Worm (Caenorhabditis elegans) whole organism, young adult: ENCODE results near the gene nhr-211.

Source experiments
- F49E8.2 ChIP-seq: sonication (generic microtip); optimal IDR thresholded peaks from 3 replicates; lab custom pipeline; 2017; ENCODE audit warnings: missing genetic modification characterization, mild to moderate bottlenecking, missing compliant biosample characterization, antibody characterized with exemption, moderate library complexity; ENCODE audit not compliant: insufficient read depth
- ZK185.1 ChIP-seq: sonication (generic microtip); optimal IDR thresholded peaks from 2 replicates; lab custom pipeline; 2016; ENCODE audit warnings: mild to moderate bottlenecking, missing genetic modification characterization, missing compliant biosample characterization; ENCODE audit not compliant: poor library complexity, severe bottlenecking
- dpl-1 ChIP-seq: fragments of 150-350 bp; optimal IDR thresholded peaks from 2 replicates; lab custom pipeline; 2014; ENCODE audit warnings: missing biosample characterization, missing genetic modification reagents, missing genetic modification characterization
- fkh-3 ChIP-seq: sonication (generic microtip); optimal IDR thresholded peaks from 2 replicates; lab custom pipeline; 2016; ENCODE audit warnings: mild to moderate bottlenecking, missing genetic modification characterization, missing compliant biosample characterization
- gei-17 ChIP-seq: fragments of 200-800 bp; sonication (Bioruptor generic); optimal IDR thresholded peaks from 2 replicates; lab custom pipeline; 2018; ENCODE audit warnings: mild to moderate bottlenecking, missing genetic modification characterization, missing compliant biosample characterization
- hmg-20 ChIP-seq: fragments of 200-800 bp; sonication (Bioruptor generic); IDR thresholded peaks from 2 replicates; pipeline ENCODE4 v1.3.6; 2022; ENCODE audit warnings: missing genetic modification reagents, missing genetic modification characterization, missing compliant biosample characterization
- lir-1 ChIP-seq: fragments of 200-800 bp; sonication (Bioruptor generic); conservative IDR thresholded peaks from 2 replicates; pipeline ENCODE4 v1.3.6; 2022; ENCODE audit warnings: missing genetic modification reagents, missing genetic modification characterization, missing compliant biosample characterization
- madf-8 ChIP-seq: fragments of 200-800 bp; sonication (Bioruptor generic); conservative IDR thresholded peaks from 2 replicates; pipeline ENCODE4 v1.3.6; 2022; ENCODE audit warnings: missing genetic modification reagents, missing genetic modification characterization, missing compliant biosample characterization
- pha-4 ChIP-seq: fragments of 150-350 bp; sonication (generic microtip); optimal IDR thresholded peaks from 2 replicates; lab custom pipeline; 2014; ENCODE audit warnings: missing biosample characterization, missing genetic modification reagents, missing genetic modification characterization
- rec-8 ChIP-seq, 2 experiments: sonication (generic microtip); optimal IDR thresholded peaks; 2 replicates each; lab custom pipeline; 2016; ENCODE audit warnings: mild to moderate bottlenecking in 2 of 2, missing genetic modification characterization in 2 of 2, missing genetic modification reagents in 2 of 2, missing genotype in 2 of 2, missing biosample characterization in 1 of 2, missing compliant biosample characterization in 1 of 2, moderate library complexity in 1 of 2
- unc-62 ChIP-seq: fragments of 150-350 bp; optimal IDR thresholded peaks from 2 replicates; lab custom pipeline; 2014; ENCODE audit warnings: missing biosample characterization, missing genetic modification reagents, missing genetic modification characterization

DNA sequence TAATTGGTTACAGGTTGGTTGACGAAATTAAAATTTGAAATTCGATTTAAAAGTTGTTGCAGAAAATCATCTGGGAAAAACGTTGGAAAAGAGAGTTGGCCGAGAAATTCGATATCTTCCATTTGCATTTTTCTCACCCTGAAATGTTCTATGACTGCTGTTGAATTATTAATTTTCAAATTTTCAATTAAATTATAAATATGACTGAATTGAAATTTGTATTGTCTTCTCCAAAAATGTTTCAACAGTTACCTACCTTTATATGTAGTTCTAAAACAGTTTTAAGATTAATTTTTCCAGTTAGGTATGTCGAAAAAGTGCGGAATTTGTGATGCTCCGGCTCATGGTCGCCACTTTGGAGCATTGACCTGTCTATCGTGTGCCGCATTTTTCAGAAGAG, at the start of gene nhr-211:
- TF ChIP-seq madf-8 (GFP tag; lab: Robert Waterston, UW), result no peak
- TF ChIP-seq unc-62 (GFP tag; lab: Kevin White, UChicago), result no peak
- no peak for TF ChIP-seq ZK185.1 (tag; lab: Kevin White, UChicago)
- no peak for TF ChIP-seq F49E8.2 (tag; lab: Kevin White, UChicago)
- TF ChIP-seq dpl-1 (GFP tag; lab: Kevin White, UChicago), result no peak
- no peak for TF ChIP-seq pha-4 (tag; lab: Kevin White, UChicago)
- TF ChIP-seq lir-1 (GFP tag; lab: Robert Waterston, UW), result no peak
- TF ChIP-seq rec-8 (tag; optimal IDR thresholded peaks at IDR 0.05; lab: Kevin White, UChicago), result no peak
- TF ChIP-seq gei-17 (GFP tag; lab: Kevin White, UChicago), result no peak
- TF ChIP-seq hmg-20 (GFP tag; lab: Robert Waterston, UW), result no peak
- no peak for TF ChIP-seq fkh-3 (tag; lab: Kevin White, UChicago)
